Worm (Caenorhabditis elegans): ENCODE results near the gene F59C12.4.

The F59C12.4 gene

ce11 chrX:16590803-16591202, 11.6 kb downstream of the F59C12.4 start (continued):
- 0 out of 2 replicates have a peak, but pooled peaks have one; percentile 23 for TF ChIP-seq egrh-3 (GFP tag; IDR thresholded peaks at IDR 0.05)
- TF ChIP-seq lsl-1 (GFP tag; optimal IDR thresholded peaks at IDR 0.05) = no peak
- TF ChIP-seq hlh-12 (tag; optimal IDR thresholded peaks at IDR 0.05) = peak; percentile 19
- no peak for TF ChIP-seq tbx-9 (tag; optimal IDR thresholded peaks at IDR 0.05; ENCODE audit: borderline replicate concordance)
- TF ChIP-seq somi-1 (GFP tag; optimal IDR thresholded peaks at IDR 0.05) = peak; percentile 65
- peak; percentile 76 for TF ChIP-seq snpc-1.3 (tag; optimal IDR thresholded peaks at IDR 0.05; ENCODE audit: insufficient read depth)
- TF ChIP-seq efl-1 (GFP tag; optimal IDR thresholded peaks at IDR 0.05) = peak; percentile 26
- TF ChIP-seq lin-54 (GFP tag; optimal IDR thresholded peaks at IDR 0.05) = peak; percentile 59
- TF ChIP-seq him-1 (tag; optimal IDR thresholded peaks at IDR 0.05) = peak; percentile 72
- TF ChIP-seq nhr-90 (tag; optimal IDR thresholded peaks at IDR 0.05) = peak; percentile 70
- TF ChIP-seq attf-6 (GFP tag; IDR thresholded peaks at IDR 0.05) = peak; percentile 62; the same call in 1 of the 2 replicates
- no peak for TF ChIP-seq ceh-58 (GFP tag; IDR thresholded peaks at IDR 0.05)
- no peak for TF ChIP-seq nfya-1 (tag; optimal IDR thresholded peaks at IDR 0.05; ENCODE audit: borderline replicate concordance, insufficient read depth)
- no peak for TF ChIP-seq F57C9.4 (tag; optimal IDR thresholded peaks at IDR 0.05)
- no peak for TF ChIP-seq F57A8.1 (GFP tag; optimal IDR thresholded peaks at IDR 0.05)
- no peak for TF ChIP-seq madf-3 (GFP tag; IDR thresholded peaks at IDR 0.05)
- no peak for TF ChIP-seq dpl-1 (GFP tag; optimal IDR thresholded peaks at IDR 0.05)
- no peak for TF ChIP-seq C06A6.2 (GFP tag; conservative IDR thresholded peaks at IDR 0.05)
- peak; percentile 28 for TF ChIP-seq K12H6.12 (tag; optimal IDR thresholded peaks at IDR 0.05)
- TF ChIP-seq rcor-1 (GFP tag; IDR thresholded peaks at IDR 0.05) = peak; percentile 72
- peak; percentile 39 for TF ChIP-seq unc-130 (GFP tag; optimal IDR thresholded peaks at IDR 0.05)
- TF ChIP-seq dox-1 (GFP tag; IDR thresholded peaks at IDR 0.05) = peak; percentile 73
- peak; percentile 67 for TF ChIP-seq egl-44 (GFP tag; IDR thresholded peaks at IDR 0.05)
- TF ChIP-seq ekl-4 (GFP tag; IDR thresholded peaks at IDR 0.05) = 0 out of 2 replicates have a peak, but pooled peaks have one; percentile 11
- no peak for TF ChIP-seq zfh-2 (GFP tag; conservative IDR thresholded peaks at IDR 0.05)
- peak; percentile 84 for TF ChIP-seq lin-26 (GFP tag; IDR thresholded peaks at IDR 0.05)
- TF ChIP-seq bed-2 (GFP tag; IDR thresholded peaks at IDR 0.05) = peak; percentile 53; the same call in 1 of the 2 replicates
- TF ChIP-seq F10E7.11 (tag; optimal IDR thresholded peaks at IDR 0.05) = peak; percentile 20
- peak; percentile 79 for TF ChIP-seq T07F8.4 (tag; optimal IDR thresholded peaks at IDR 0.05)
- no peak for TF ChIP-seq ama-1 (optimal IDR thresholded peaks at IDR 0.05)
- TF ChIP-seq ama-1 (GFP tag; optimal IDR thresholded peaks at IDR 0.05) = peak; percentile 14 to 90
- TF ChIP-seq aptf-2 (GFP tag; conservative IDR thresholded peaks at IDR 0.05) = no peak

ce11 chrX:16590230-16590629, 12.2 kb downstream of the F59C12.4 start:
- TF ChIP-seq zfh-2 (GFP tag; conservative IDR thresholded peaks at IDR 0.05) (no peak), nhr-27 (tag; optimal IDR thresholded peaks at IDR 0.05) (no peak), ceh-91 (GFP tag; IDR thresholded peaks at IDR 0.05) (no peak), athp-1 (tag; optimal IDR thresholded peaks at IDR 0.05) (no peak), lag-1 (GFP tag; IDR thresholded peaks at IDR 0.05) (no peak), ZK185.1 (tag; optimal IDR thresholded peaks at IDR 0.05; ENCODE audit: poor library complexity, severe bottlenecking) (peak; percentile 38), B0261.1 (tag; optimal IDR thresholded peaks at IDR 0.05) (peak; percentile 64), unc-130 (GFP tag; optimal IDR thresholded peaks at IDR 0.05) (no peak), lin-26 (GFP tag; IDR thresholded peaks at IDR 0.05) (peak; percentile 83), efl-1 (GFP tag; optimal IDR thresholded peaks at IDR 0.05) (no peak), cebp-1 (GFP tag; IDR thresholded peaks at IDR 0.05) (no peak), cebp-1 (tag; optimal IDR thresholded peaks at IDR 0.05) (no peak), Y56A3A.18 (GFP tag; IDR thresholded peaks at IDR 0.05) (peak; percentile 31; the same call in 1 of the 2 replicates), Y67H2A.10 (GFP tag; conservative IDR thresholded peaks at IDR 0.05) (no peak), madf-6 (GFP tag; IDR thresholded peaks at IDR 0.05) (no peak), nfya-2 (GFP tag; IDR thresholded peaks at IDR 0.05) (no peak), B0336.3 (GFP tag; IDR thresholded peaks at IDR 0.05) (no peak), K11D2.4 (GFP tag; IDR thresholded peaks at IDR 0.05) (no peak), nfya-1 (tag; optimal IDR thresholded peaks at IDR 0.05; ENCODE audit: borderline replicate concordance, insufficient read depth) (no peak), F57A8.1 (GFP tag; optimal IDR thresholded peaks at IDR 0.05) (no peak), fkh-3 (tag; optimal IDR thresholded peaks at IDR 0.05) (no peak), dpl-1 (GFP tag; optimal IDR thresholded peaks at IDR 0.05) (peak; percentile 0), Y53G8AR.9 (GFP tag; conservative IDR thresholded peaks at IDR 0.05) (no peak), ztf-3 (GFP tag; optimal IDR thresholded peaks at IDR 0.05) (no peak)
